Fruit fly (Drosophila melanogaster) whole organism, wandering third instar larva: ENCODE data around the gene VhaM9.7-c.

ENCODE experiments used
- Abd-B ChIP-seq: fragments of >200 bp; optimal IDR thresholded peaks from 2 replicates; lab custom pipeline; 2017; ENCODE audit warnings: missing biosample characterization, missing genetic modification characterization
- CG32264 ChIP-seq: fragments of 200-800 bp; sonication (Bioruptor generic); optimal IDR thresholded peaks from 2 replicates; lab custom pipeline; 2016; ENCODE audit warnings: missing biosample characterization, missing genetic modification characterization
- Jra ChIP-seq: sonication (Bioruptor generic); optimal IDR thresholded peaks from 2 replicates; lab custom pipeline; 2016; ENCODE audit warnings: missing biosample characterization, missing genetic modification characterization
- Mio ChIP-seq: sonication (Bioruptor generic); optimal IDR thresholded peaks from 2 replicates; lab custom pipeline; 2016; ENCODE audit warnings: missing biosample characterization, missing genetic modification characterization
- Myc ChIP-seq: fragments of >200 bp; optimal IDR thresholded peaks from 2 replicates; lab custom pipeline; 2017
- Sp1 ChIP-seq: fragments of 200-800 bp; sonication (Bioruptor generic); optimal IDR thresholded peaks from 3 replicates; lab custom pipeline; 2019; ENCODE audit warnings: missing biosample characterization, mild to moderate bottlenecking, missing genetic modification characterization, moderate library complexity
- brk ChIP-seq: fragments of 200-800 bp; sonication (Bioruptor generic); optimal IDR thresholded peaks from 2 replicates; lab custom pipeline; 2016; ENCODE audit warnings: missing biosample characterization, mild to moderate bottlenecking, missing genetic modification characterization
- dl ChIP-seq, 2 experiments: fragments of 175-275, 200-275 bp in 1 of 2; fragments of 200-275 bp in 1 of 2; sonication (Bioruptor generic); optimal IDR thresholded peaks; lab custom pipeline; 2018; ENCODE audit warnings: mild to moderate bottlenecking in 2 of 2, missing biosample characterization in 2 of 2, missing genetic modification characterization in 2 of 2, moderate library complexity in 2 of 2; ENCODE audit not compliant: partially characterized antibody in 2 of 2, insufficient read depth in 1 of 2
- lola ChIP-seq: fragments of >200 bp; optimal IDR thresholded peaks from 2 replicates; lab custom pipeline; 2017; ENCODE audit warnings: missing biosample characterization, missing genetic modification characterization
- pan ChIP-seq: fragments of >200 bp; optimal IDR thresholded peaks from 2 replicates; lab custom pipeline; 2017
- tai ChIP-seq: sonication (Bioruptor generic); optimal IDR thresholded peaks from 2 replicates; lab custom pipeline; 2016; ENCODE audit warnings: missing biosample characterization, missing genetic modification characterization
- usp ChIP-seq: fragments of >200 bp; optimal IDR thresholded peaks from 2 replicates; lab custom pipeline; 2017; ENCODE audit warnings: missing biosample characterization, missing genetic modification characterization
- woc ChIP-seq: sonication (Bioruptor generic); optimal IDR thresholded peaks from 2 replicates; lab custom pipeline; 2016; ENCODE audit warnings: missing biosample characterization, mild to moderate bottlenecking, missing genetic modification characterization

- TF ChIP-seq Mio (GFP tag; lab: Kevin White, UChicago): no peak
- no peak for TF ChIP-seq usp (GFP tag; lab: Kevin White, UChicago)
- no peak for TF ChIP-seq Sp1 (GFP tag; lab: Kevin White, UChicago)
- TF ChIP-seq tai: no peak
- no peak for TF ChIP-seq pan (lab: Kevin White, UChicago)
- TF ChIP-seq Jra (GFP tag; lab: Kevin White, UChicago): no peak
- TF ChIP-seq Myc: no peak
- no peak for TF ChIP-seq brk
- TF ChIP-seq dl (GFP tag; optimal IDR thresholded peaks at IDR 0.05; lab: Kevin White, UChicago; ENCODE audit: insufficient read depth in 1 of 2, partially characterized antibody in 2 of 2): no peak
- TF ChIP-seq lola (GFP tag; lab: Kevin White, UChicago): no peak
- no peak for TF ChIP-seq Abd-B (GFP tag; lab: Kevin White, UChicago)
- TF ChIP-seq CG32264 (GFP tag; lab: Kevin White, UChicago): no peak
- no peak for TF ChIP-seq woc (GFP tag; lab: Kevin White, UChicago)
Observed at dm6 chr3L:4232724-4233367, 46.2 kb upstream of the VhaM9.7-c start.
